Fruit fly (Drosophila melanogaster): ENCODE measurements around the gene CG9016.

DNA sequence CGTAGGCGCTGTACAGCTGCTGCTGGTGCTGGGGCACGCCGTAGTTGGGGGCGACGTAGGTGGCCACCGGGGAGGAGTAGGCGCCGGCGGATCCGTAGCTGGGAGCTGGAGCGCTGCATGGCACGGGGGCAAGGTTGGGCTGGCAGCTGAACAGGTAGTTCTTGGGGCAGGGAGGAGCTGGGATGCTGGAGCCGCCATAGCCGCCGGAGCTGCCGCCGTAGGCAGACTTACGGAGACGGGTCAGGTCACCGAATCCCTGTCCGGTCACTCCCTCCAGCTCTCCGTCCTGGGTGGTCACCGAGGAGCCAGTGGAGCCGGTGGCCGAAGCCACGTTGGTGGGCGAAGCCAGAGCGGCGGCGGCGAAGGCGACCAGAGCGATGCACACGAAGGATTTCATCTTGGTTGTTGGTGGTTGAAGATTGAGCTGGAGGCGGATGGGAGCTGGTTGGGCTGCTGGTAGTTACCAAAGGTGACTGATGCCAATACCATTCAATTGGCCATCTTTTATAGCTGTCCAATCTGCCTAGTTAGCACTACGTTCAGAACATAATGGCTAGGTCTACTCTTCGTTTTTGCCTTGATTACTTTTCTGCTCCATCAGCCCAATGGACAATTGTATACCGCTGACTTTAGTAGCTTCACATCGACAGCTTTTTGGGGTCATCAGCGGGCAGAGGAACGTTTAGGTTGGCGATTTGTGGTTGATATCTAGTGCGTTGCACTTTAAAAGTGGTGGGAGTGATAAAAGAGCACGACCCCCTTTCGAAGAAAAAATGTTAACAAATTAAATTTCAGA lies 36.6 kb upstream of the CG9016 start, which contains the start of gene Vm26Aa:
- TF ChIP-seq CG8478 (optimal IDR thresholded peaks at IDR 0.05) (no peak), CTCF (optimal IDR thresholded peaks at IDR 0.05) (no peak)

Measured in S2 (cell line).